Worm (Caenorhabditis elegans) whole organism, midembryonic: ENCODE measurements around the gene srh-292.

Experiments
- T22C8.4 ChIP-seq: fragments of 200-800 bp; sonication (Bioruptor generic); IDR thresholded peaks from 2 replicates; pipeline ENCODE4 v1.3.6; 2022; ENCODE audit warnings: missing genetic modification characterization, missing compliant biosample characterization
- cog-1 ChIP-seq: sonication (generic microtip); optimal IDR thresholded peaks from 2 replicates; lab custom pipeline; 2016; ENCODE audit warnings: missing genetic modification characterization, missing compliant biosample characterization
- flt-1 ChIP-seq: fragments of 200-800 bp; sonication (Bioruptor generic); IDR thresholded peaks from 2 replicates; pipeline ENCODE4 v1.3.6; 2022; ENCODE audit warnings: missing genetic modification characterization, missing compliant biosample characterization
- klf-2 ChIP-seq: fragments of 200-800 bp; sonication (Bioruptor generic); conservative IDR thresholded peaks from 2 replicates; pipeline ENCODE4 v1.3.6; 2022; ENCODE audit warnings: missing genetic modification reagents, missing genetic modification characterization, missing compliant biosample characterization
- med-1 ChIP-seq: sonication (generic microtip); optimal IDR thresholded peaks from 2 replicates; lab custom pipeline; 2017; ENCODE audit warnings: missing genetic modification characterization, mild to moderate bottlenecking, missing compliant biosample characterization, antibody characterized with exemption, missing genetic modification reagents; ENCODE audit not compliant: insufficient read depth
- ref-1 ChIP-seq: fragments of 200-800 bp; sonication (Bioruptor generic); conservative IDR thresholded peaks from 2 replicates; pipeline ENCODE4 v1.3.6; 2022; ENCODE audit warnings: missing genetic modification reagents, missing genetic modification characterization, missing compliant biosample characterization
- tab-1 ChIP-seq: fragments of 200-800 bp; sonication (Bioruptor generic); IDR thresholded peaks from 2 replicates; pipeline ENCODE4 v1.3.6; 2022; ENCODE audit warnings: missing genetic modification characterization, missing compliant biosample characterization
- ztf-23 ChIP-seq: fragments of 200-800 bp; sonication (Bioruptor generic); IDR thresholded peaks from 2 replicates; pipeline ENCODE4 v1.3.6; 2022; ENCODE audit warnings: missing genetic modification reagents, missing genetic modification characterization, missing compliant biosample characterization
- ztf-29 ChIP-seq: fragments of 200-800 bp; sonication (Bioruptor generic); IDR thresholded peaks from 2 replicates; pipeline ENCODE4 v1.3.6; 2022; ENCODE audit warnings: missing genetic modification reagents, missing genetic modification characterization, missing compliant biosample characterization

Gene srh-292

ce11 chrV:17812127-17812526 is 9.6 kb downstream of the srh-292 start:
- no peak for TF ChIP-seq tab-1 (GFP tag; lab: Robert Waterston, UW)
- TF ChIP-seq T22C8.4 (GFP tag; lab: Robert Waterston, UW) = no peak
- no peak for TF ChIP-seq ztf-29 (GFP tag; lab: Robert Waterston, UW)
- no peak for TF ChIP-seq cog-1 (tag; lab: Kevin White, UChicago)
- no peak for TF ChIP-seq ref-1
- TF ChIP-seq flt-1 = no peak

ce11 chrV:17818567-17818966 is 16.0 kb downstream of the srh-292 start, which contains the start of gene srh-298:
Gene srh-298 (plus strand): TSS chrV:17818867.
- TF ChIP-seq med-1 (GFP tag; lab: Kevin White, UChicago) (no peak), cog-1 (tag; lab: Kevin White, UChicago) (no peak), ztf-29 (GFP tag; lab: Robert Waterston, UW) (no peak), T22C8.4 (GFP tag; lab: Robert Waterston, UW) (no peak), ref-1 (no peak), ztf-23 (GFP tag; lab: Robert Waterston, UW) (no peak), flt-1 (no peak), tab-1 (GFP tag; lab: Robert Waterston, UW) (no peak), klf-2 (GFP tag; lab: Robert Waterston, UW) (no peak)

- TF ChIP-seq flt-1 (no peak), tab-1 (GFP tag; lab: Robert Waterston, UW) (0 out of 2 replicates have a peak, but pooled peaks have one; percentile 52), ztf-29 (GFP tag; lab: Robert Waterston, UW) (no peak), ztf-23 (GFP tag; lab: Robert Waterston, UW) (0 out of 2 replicates have a peak, but pooled peaks have one; percentile 25), med-1 (GFP tag; lab: Kevin White, UChicago) (no peak)
These were observed 17.1 kb downstream of the srh-292 start for ce11 chrV:17819704-17820103.

ce11 chrV:17821805-17822204 is 19.2 kb downstream of the srh-292 start, which contains the start of gene srh-300:
Gene srh-300 (plus strand): TSS chrV:17822105.
- TF ChIP-seq med-1 (GFP tag; lab: Kevin White, UChicago) (no peak), tab-1 (GFP tag; lab: Robert Waterston, UW) (no peak), ref-1 (no peak), T22C8.4 (GFP tag; lab: Robert Waterston, UW) (no peak), klf-2 (GFP tag; lab: Robert Waterston, UW) (no peak), cog-1 (tag; lab: Kevin White, UChicago) (no peak), ztf-23 (GFP tag; lab: Robert Waterston, UW) (no peak)

- TF ChIP-seq ztf-23 (GFP tag; lab: Robert Waterston, UW) (no peak), cog-1 (tag; lab: Kevin White, UChicago) (no peak), ztf-29 (GFP tag; lab: Robert Waterston, UW) (no peak), flt-1 (no peak), T22C8.4 (GFP tag; lab: Robert Waterston, UW) (no peak), med-1 (GFP tag; lab: Kevin White, UChicago) (no peak), ref-1 (no peak), klf-2 (GFP tag; lab: Robert Waterston, UW) (no peak), tab-1 (GFP tag; lab: Robert Waterston, UW) (no peak)
These were observed 22.0 kb downstream of the srh-292 start, which contains the start of gene srh-301 for ce11 chrV:17824610-17825009. Gene srh-301 (plus strand): TSS chrV:17824910.

- TF ChIP-seq klf-2 (GFP tag; lab: Robert Waterston, UW) (no peak), flt-1 (no peak), ref-1 (no peak), ztf-29 (GFP tag; lab: Robert Waterston, UW) (no peak), ztf-23 (GFP tag; lab: Robert Waterston, UW) (no peak), med-1 (GFP tag; lab: Kevin White, UChicago) (no peak), cog-1 (tag; lab: Kevin White, UChicago) (no peak), tab-1 (GFP tag; lab: Robert Waterston, UW) (no peak), T22C8.4 (GFP tag; lab: Robert Waterston, UW) (no peak)
These were observed 25.7 kb downstream of the srh-292 start, which contains the start of gene srh-304 for ce11 chrV:17828310-17828709. Gene srh-304 (plus strand): TSS chrV:17828610.

- TF ChIP-seq ref-1 (no peak), cog-1 (tag; lab: Kevin White, UChicago) (no peak), ztf-29 (GFP tag; lab: Robert Waterston, UW) (no peak), klf-2 (GFP tag; lab: Robert Waterston, UW) (no peak), tab-1 (GFP tag; lab: Robert Waterston, UW) (no peak), ztf-23 (GFP tag; lab: Robert Waterston, UW) (no peak), flt-1 (no peak), med-1 (GFP tag; lab: Kevin White, UChicago) (no peak), T22C8.4 (GFP tag; lab: Robert Waterston, UW) (no peak)
These were observed 28.8 kb downstream of the srh-292 start, which contains the start of gene srh-303 for ce11 chrV:17831350-17831749. Gene srh-303 (plus strand): TSS chrV:17831650.

- TF ChIP-seq ref-1 (no peak), cog-1 (tag; lab: Kevin White, UChicago) (no peak), T22C8.4 (GFP tag; lab: Robert Waterston, UW) (no peak), ztf-23 (GFP tag; lab: Robert Waterston, UW) (no peak), ztf-29 (GFP tag; lab: Robert Waterston, UW) (no peak), flt-1 (no peak), klf-2 (GFP tag; lab: Robert Waterston, UW) (no peak), tab-1 (GFP tag; lab: Robert Waterston, UW) (no peak), med-1 (GFP tag; lab: Kevin White, UChicago) (no peak)
These were observed 41.5 kb downstream of the srh-292 start, which contains the start of gene srh-286 for ce11 chrV:17844106-17844505. Gene srh-286 (minus strand): TSS chrV:17844206.

ce11 chrV:17845370-17845967 is 42.9 kb downstream of the srh-292 start:
- TF ChIP-seq ztf-23 (GFP tag; lab: Robert Waterston, UW) (no peak), klf-2 (GFP tag; lab: Robert Waterston, UW) (no peak), ztf-29 (GFP tag; lab: Robert Waterston, UW) (no peak), med-1 (GFP tag; lab: Kevin White, UChicago) (no peak), ref-1 (no peak), flt-1 (no peak), T22C8.4 (GFP tag; lab: Robert Waterston, UW) (no peak), cog-1 (tag; lab: Kevin White, UChicago) (no peak), tab-1 (GFP tag; lab: Robert Waterston, UW) (no peak)
